Worm (Caenorhabditis elegans) whole organism, young adult: Measurements from ENCODE around the gene str-57.
"Not testable (repeated sequence)": the region's sequence is repeated elsewhere in the genome, so short reads cannot be mapped to it uniquely, and the experiment has no call there.

Source experiments
- F23B12.7 ChIP-seq: sonication (generic microtip); optimal IDR thresholded peaks from 2 replicates; lab custom pipeline; 2017; ENCODE audit warnings: missing genetic modification characterization, mild to moderate bottlenecking, missing compliant biosample characterization, antibody characterized with exemption, moderate library complexity; ENCODE audit not compliant: insufficient read depth
- F37B4.10 ChIP-seq: fragments of 200-800 bp; sonication (Bioruptor generic); IDR thresholded peaks from 2 replicates; pipeline ENCODE4 v1.3.6; 2022; ENCODE audit warnings: missing genetic modification characterization, missing compliant biosample characterization
- F52B5.7 ChIP-seq: sonication (generic microtip); optimal IDR thresholded peaks from 2 replicates; lab custom pipeline; 2016; ENCODE audit warnings: mild to moderate bottlenecking, missing genetic modification characterization, missing compliant biosample characterization
- F57A8.1 ChIP-seq: fragments of 200-800 bp; sonication (Bioruptor generic); optimal IDR thresholded peaks from 2 replicates; lab custom pipeline; 2018; ENCODE audit warnings: mild to moderate bottlenecking, missing genetic modification characterization, moderate library complexity, missing compliant biosample characterization
- F57C9.4 ChIP-seq: sonication (generic microtip); optimal IDR thresholded peaks from 2 replicates; lab custom pipeline; 2017; ENCODE audit warnings: mild to moderate bottlenecking, missing genetic modification characterization, missing compliant biosample characterization
- Y53F4B.3 ChIP-seq: fragments of 200-800 bp; sonication (Bioruptor generic); IDR thresholded peaks from 2 replicates; pipeline ENCODE4 v1.3.6; 2022; ENCODE audit warnings: missing genetic modification reagents, missing genetic modification characterization, missing compliant biosample characterization
- Y53G8AR.9 ChIP-seq: fragments of 200-800 bp; sonication (Bioruptor generic); conservative IDR thresholded peaks from 2 replicates; pipeline ENCODE4 v1.3.6; 2022; ENCODE audit warnings: missing genetic modification reagents, missing genetic modification characterization, missing compliant biosample characterization
- Y56A3A.18 ChIP-seq: fragments of 200-800 bp; sonication (Bioruptor generic); IDR thresholded peaks from 2 replicates; pipeline ENCODE4 v1.3.6; 2022; ENCODE audit warnings: missing genetic modification reagents, missing genetic modification characterization, missing compliant biosample characterization
- atf-7 ChIP-seq: sonication (generic microtip); optimal IDR thresholded peaks from 2 replicates; lab custom pipeline; 2017; ENCODE audit warnings: mild to moderate bottlenecking, missing genetic modification characterization, missing compliant biosample characterization
- athp-1 ChIP-seq: sonication (generic microtip); optimal IDR thresholded peaks from 2 replicates; lab custom pipeline; 2017; ENCODE audit warnings: mild to moderate bottlenecking, missing genetic modification characterization, missing compliant biosample characterization
- attf-3 ChIP-seq: fragments of 200-800 bp; sonication (Bioruptor generic); conservative IDR thresholded peaks from 2 replicates; pipeline ENCODE4 v1.3.6; 2022; ENCODE audit warnings: missing genetic modification reagents, missing genetic modification characterization, missing compliant biosample characterization
- attf-5 ChIP-seq: fragments of 200-800 bp; sonication (Bioruptor generic); optimal IDR thresholded peaks from 2 replicates; lab custom pipeline; 2018; ENCODE audit warnings: mild to moderate bottlenecking, missing genetic modification characterization, missing compliant biosample characterization
- bed-2 ChIP-seq: fragments of 200-800 bp; sonication (Bioruptor generic); IDR thresholded peaks from 2 replicates; pipeline ENCODE4 v1.3.6; 2022; ENCODE audit warnings: missing genetic modification reagents, missing genetic modification characterization, missing compliant biosample characterization
- cebp-1 ChIP-seq, 2 experiments: fragments of 200-800 bp in 1 of 2; sonication (Bioruptor generic) in 1 of 2; sonication (generic microtip) in 1 of 2; IDR thresholded peaks in 1 of 2; optimal IDR thresholded peaks in 1 of 2; 2 replicates each; pipeline versions ENCODE4 v1.3.6 to Lab custom; 2017 to 2022; ENCODE audit warnings: missing compliant biosample characterization in 2 of 2, missing genetic modification characterization in 2 of 2, mild to moderate bottlenecking in 1 of 2, missing genetic modification reagents in 1 of 2, moderate library complexity in 1 of 2
- ceh-100 ChIP-seq: fragments of 200-800 bp; sonication (Bioruptor generic); IDR thresholded peaks from 2 replicates; pipeline ENCODE4 v1.3.6; 2022; ENCODE audit warnings: missing genetic modification reagents, missing genetic modification characterization, missing compliant biosample characterization
- ceh-58 ChIP-seq: fragments of 200-800 bp; sonication (Bioruptor generic); IDR thresholded peaks from 2 replicates; pipeline ENCODE4 v1.3.6; 2022; ENCODE audit warnings: missing genetic modification characterization, missing compliant biosample characterization
- ceh-79 ChIP-seq: sonication (generic microtip); optimal IDR thresholded peaks from 2 replicates; lab custom pipeline; 2017; ENCODE audit warnings: mild to moderate bottlenecking, missing genetic modification characterization, missing compliant biosample characterization
- die-1 ChIP-seq: sonication (generic microtip); optimal IDR thresholded peaks from 2 replicates; lab custom pipeline; 2016; ENCODE audit warnings: missing genotype, mild to moderate bottlenecking, missing genetic modification characterization, missing compliant biosample characterization
- dox-1 ChIP-seq: fragments of 200-800 bp; sonication (Bioruptor generic); IDR thresholded peaks from 2 replicates; pipeline ENCODE4 v1.3.6; 2022; ENCODE audit warnings: missing genetic modification reagents, missing genetic modification characterization, missing compliant biosample characterization
- dpl-1 ChIP-seq: fragments of 150-350 bp; optimal IDR thresholded peaks from 2 replicates; lab custom pipeline; 2014; ENCODE audit warnings: missing biosample characterization, missing genetic modification reagents, missing genetic modification characterization
- fkh-3 ChIP-seq: sonication (generic microtip); optimal IDR thresholded peaks from 2 replicates; lab custom pipeline; 2016; ENCODE audit warnings: mild to moderate bottlenecking, missing genetic modification characterization, missing compliant biosample characterization
- gei-17 ChIP-seq: fragments of 200-800 bp; sonication (Bioruptor generic); optimal IDR thresholded peaks from 2 replicates; lab custom pipeline; 2018; ENCODE audit warnings: mild to moderate bottlenecking, missing genetic modification characterization, missing compliant biosample characterization
- him-1 ChIP-seq: sonication (generic microtip); optimal IDR thresholded peaks from 2 replicates; lab custom pipeline; 2016; ENCODE audit warnings: missing genotype, missing genetic modification reagents, missing genetic modification characterization, missing compliant biosample characterization
- hmg-1.2 ChIP-seq: fragments of 200-800 bp; sonication (Bioruptor generic); IDR thresholded peaks from 2 replicates; pipeline ENCODE4 v1.3.6; 2022; ENCODE audit warnings: missing genetic modification reagents, missing genetic modification characterization, missing compliant biosample characterization
- hsf-1 ChIP-seq: fragments of 200-800 bp; sonication (Bioruptor generic); IDR thresholded peaks from 2 replicates; pipeline ENCODE4 v1.3.6; 2022; ENCODE audit warnings: missing genetic modification reagents, missing genetic modification characterization, missing compliant biosample characterization
- lin-35 ChIP-seq, 3 experiments: fragments of 150-350 bp in 2 of 3; sonication (generic microtip) in 1 of 3; optimal IDR thresholded peaks; 2 replicates each; lab custom pipeline; 2014 to 2018; ENCODE audit warnings: missing biosample characterization in 3 of 3, missing genetic modification characterization in 3 of 3, missing genetic modification reagents in 3 of 3
- lin-40 ChIP-seq: sonication (generic microtip); optimal IDR thresholded peaks from 2 replicates; lab custom pipeline; 2016; ENCODE audit warnings: missing genetic modification characterization, mild to moderate bottlenecking, missing compliant biosample characterization, missing genotype, missing genetic modification reagents
- lin-54 ChIP-seq: fragments of 200-800 bp; sonication (Bioruptor generic); optimal IDR thresholded peaks from 2 replicates; lab custom pipeline; 2018; ENCODE audit warnings: mild to moderate bottlenecking, missing genetic modification characterization, missing compliant biosample characterization
- lir-1 ChIP-seq: fragments of 200-800 bp; sonication (Bioruptor generic); conservative IDR thresholded peaks from 2 replicates; pipeline ENCODE4 v1.3.6; 2022; ENCODE audit warnings: missing genetic modification reagents, missing genetic modification characterization, missing compliant biosample characterization
- madf-10 ChIP-seq: sonication (generic microtip); optimal IDR thresholded peaks from 2 replicates; lab custom pipeline; 2016; ENCODE audit warnings: mild to moderate bottlenecking, missing genetic modification characterization, missing compliant biosample characterization
- madf-8 ChIP-seq: fragments of 200-800 bp; sonication (Bioruptor generic); conservative IDR thresholded peaks from 2 replicates; pipeline ENCODE4 v1.3.6; 2022; ENCODE audit warnings: missing genetic modification reagents, missing genetic modification characterization, missing compliant biosample characterization
- mes-4 ChIP-seq: sonication (generic microtip); optimal IDR thresholded peaks from 2 replicates; lab custom pipeline; 2016; ENCODE audit warnings: missing genotype, missing genetic modification characterization, missing compliant biosample characterization
- nfya-2 ChIP-seq: fragments of 200-800 bp; sonication (Bioruptor generic); IDR thresholded peaks from 2 replicates; pipeline ENCODE4 v1.3.6; 2022; ENCODE audit warnings: missing genetic modification reagents, missing genetic modification characterization, missing compliant biosample characterization
- nhr-90 ChIP-seq: sonication (generic microtip); optimal IDR thresholded peaks from 2 replicates; lab custom pipeline; 2016; ENCODE audit warnings: missing genotype, mild to moderate bottlenecking, missing genetic modification characterization, missing compliant biosample characterization
- pbrm-1 ChIP-seq: fragments of 200-800 bp; sonication (Bioruptor generic); IDR thresholded peaks from 2 replicates; pipeline ENCODE4 v1.3.6; 2022; ENCODE audit warnings: missing genetic modification reagents, missing genetic modification characterization, missing compliant biosample characterization
- pha-4 ChIP-seq: fragments of 150-350 bp; sonication (generic microtip); optimal IDR thresholded peaks from 2 replicates; lab custom pipeline; 2014; ENCODE audit warnings: missing biosample characterization, missing genetic modification reagents, missing genetic modification characterization
- rcor-1 ChIP-seq: fragments of 200-800 bp; sonication (Bioruptor generic); IDR thresholded peaks from 2 replicates; pipeline ENCODE4 v1.3.6; 2022; ENCODE audit warnings: missing genetic modification reagents, missing genetic modification characterization, missing compliant biosample characterization
- repo-1 ChIP-seq: sonication (generic microtip); optimal IDR thresholded peaks from 2 replicates; lab custom pipeline; 2017; ENCODE audit warnings: mild to moderate bottlenecking, missing genetic modification characterization, missing compliant biosample characterization
- rpc-1 ChIP-seq, 2 experiments: fragments of 150-350 bp in 1 of 2; sonication (generic microtip) in 1 of 2; optimal IDR thresholded peaks; 2 replicates each; lab custom pipeline; 2014 to 2018; ENCODE audit warnings: missing biosample characterization in 1 of 2, missing genetic modification characterization in 1 of 2, missing genetic modification reagents in 1 of 2, missing genotype in 1 of 2
- xnd-1 ChIP-seq: sonication (generic microtip); optimal IDR thresholded peaks from 2 replicates; lab custom pipeline; 2016; ENCODE audit warnings: missing genotype, missing genetic modification reagents, missing genetic modification characterization, missing compliant biosample characterization
- zim-3 ChIP-seq: sonication (generic microtip); optimal IDR thresholded peaks from 2 replicates; lab custom pipeline; 2017; ENCODE audit warnings: mild to moderate bottlenecking, missing genetic modification characterization, moderate library complexity, missing compliant biosample characterization
- ztf-22 ChIP-seq: fragments of 200-800 bp; sonication (Bioruptor generic); optimal IDR thresholded peaks from 2 replicates; lab custom pipeline; 2018; ENCODE audit warnings: mild to moderate bottlenecking, missing genetic modification characterization, moderate library complexity, missing compliant biosample characterization
- ztf-26 ChIP-seq: sonication (generic microtip); optimal IDR thresholded peaks from 2 replicates; lab custom pipeline; 2017; ENCODE audit warnings: missing genetic modification characterization, missing compliant biosample characterization
- ztf-28 ChIP-seq: fragments of 200-800 bp; sonication (Bioruptor generic); IDR thresholded peaks from 2 replicates; pipeline ENCODE4 v1.3.6; 2022; ENCODE audit warnings: missing genetic modification reagents, missing genetic modification characterization, missing compliant biosample characterization

The str-57 gene

ce11 chrV:15841095-15841494 is 29.4 kb upstream of the str-57 start, which contains the start of gene srh-149:
srh-149 (minus strand) TSS chrV:15841195.
- no peak for TF ChIP-seq F23B12.7
- TF ChIP-seq athp-1 (tag; lab: Kevin White, UChicago): no peak
- TF ChIP-seq hmg-1.2 (GFP tag; lab: Robert Waterston, UW): no peak
- no peak for TF ChIP-seq fkh-3 (tag; lab: Kevin White, UChicago)
- no peak for TF ChIP-seq ceh-79
- TF ChIP-seq rcor-1 (GFP tag; lab: Robert Waterston, UW): no peak
- no peak for TF ChIP-seq pha-4
- no peak for TF ChIP-seq lin-40
- TF ChIP-seq F57A8.1 (GFP tag; lab: Kevin White, UChicago): no peak
- no peak for TF ChIP-seq attf-3
- TF ChIP-seq gei-17 (GFP tag; lab: Kevin White, UChicago): no peak
- TF ChIP-seq bed-2 (GFP tag; lab: Robert Waterston, UW): no peak
- TF ChIP-seq dpl-1 (GFP tag; lab: Kevin White, UChicago): no peak
- no peak for TF ChIP-seq repo-1 (tag; lab: Kevin White, UChicago)
- TF ChIP-seq pbrm-1 (GFP tag; lab: Robert Waterston, UW): no peak
- no peak for TF ChIP-seq madf-10 (tag; lab: Kevin White, UChicago)
- TF ChIP-seq zim-3 (tag; lab: Kevin White, UChicago): no peak

- TF ChIP-seq mes-4 (tag; lab: Kevin White, UChicago); ztf-22 (GFP tag; lab: Kevin White, UChicago); nhr-90 (tag; lab: Kevin White, UChicago): not testable (repeated sequence)
These were observed 20.1 kb upstream of the str-57 start, which contains the start of gene srh-147 for ce11 chrV:15850276-15850811. srh-147 (minus strand) TSS chrV:15850326.

- no peak for TF ChIP-seq hsf-1 (GFP tag; lab: Robert Waterston, UW)
- no peak for TF ChIP-seq dpl-1 (GFP tag; lab: Kevin White, UChicago)
- TF ChIP-seq lin-40: no peak
- TF ChIP-seq F57C9.4 (tag; lab: Kevin White, UChicago): no peak
- no peak for TF ChIP-seq attf-5 (GFP tag; lab: Kevin White, UChicago)
- no peak for TF ChIP-seq rpc-1 (optimal IDR thresholded peaks at IDR 0.05; lab: Kevin White, UChicago)
- TF ChIP-seq rpc-1 (tag; optimal IDR thresholded peaks at IDR 0.05; lab: Kevin White, UChicago): no peak
- TF ChIP-seq him-1 (tag; lab: Kevin White, UChicago): no peak
- TF ChIP-seq dox-1 (GFP tag; lab: Robert Waterston, UW): no peak
- TF ChIP-seq atf-7 (tag; lab: Kevin White, UChicago): no peak
- no peak for TF ChIP-seq lin-54 (GFP tag; lab: Kevin White, UChicago)
- no peak for TF ChIP-seq lin-35 (GFP tag; optimal IDR thresholded peaks at IDR 0.05; lab: Kevin White, UChicago)
These were observed 12.2 kb upstream of the str-57 start, which contains the start of gene srh-148 for ce11 chrV:15858292-15858691. srh-148 (minus strand) TSS chrV:15858392.

ce11 chrV:15862599-15862998 is 7.9 kb upstream of the str-57 start, which contains the start of gene srz-12:
srz-12 (minus strand) TSS chrV:15862699.
- no peak for TF ChIP-seq hmg-1.2 (GFP tag; lab: Robert Waterston, UW)
- TF ChIP-seq Y53G8AR.9: no peak
- no peak for TF ChIP-seq ceh-58 (GFP tag; lab: Robert Waterston, UW)
- no peak for TF ChIP-seq attf-3
- TF ChIP-seq madf-8: no peak
- no peak for TF ChIP-seq Y53F4B.3
- TF ChIP-seq ceh-100 (GFP tag; lab: Robert Waterston, UW): no peak
- no peak for TF ChIP-seq xnd-1 (tag; lab: Kevin White, UChicago)
- TF ChIP-seq cebp-1 (GFP tag; IDR thresholded peaks at IDR 0.05; lab: Robert Waterston, UW): no peak
- TF ChIP-seq cebp-1 (tag; optimal IDR thresholded peaks at IDR 0.05; lab: Kevin White, UChicago): no peak
- TF ChIP-seq lir-1 (GFP tag; lab: Robert Waterston, UW): no peak
- no peak for TF ChIP-seq Y56A3A.18 (GFP tag; lab: Robert Waterston, UW)
- no peak for TF ChIP-seq F37B4.10 (GFP tag; lab: Robert Waterston, UW)
- no peak for TF ChIP-seq nfya-2 (GFP tag; lab: Robert Waterston, UW)
- no peak for TF ChIP-seq F52B5.7 (tag; lab: Kevin White, UChicago)
- TF ChIP-seq die-1 (tag; lab: Kevin White, UChicago): no peak
- TF ChIP-seq ztf-26: no peak
- TF ChIP-seq ztf-28: no peak
